Worm (Caenorhabditis elegans) whole organism, midembryonic: ENCODE data around the gene F55F10.3.

Experiments used
- T22C8.4 ChIP-seq: fragments of 200-800 bp; sonication (Bioruptor generic); IDR thresholded peaks from 2 replicates; pipeline ENCODE4 v1.3.6; 2022; ENCODE audit warnings: missing genetic modification characterization, missing compliant biosample characterization
- cog-1 ChIP-seq: sonication (generic microtip); optimal IDR thresholded peaks from 2 replicates; lab custom pipeline; 2016; ENCODE audit warnings: missing genetic modification characterization, missing compliant biosample characterization
- flt-1 ChIP-seq: fragments of 200-800 bp; sonication (Bioruptor generic); IDR thresholded peaks from 2 replicates; pipeline ENCODE4 v1.3.6; 2022; ENCODE audit warnings: missing genetic modification characterization, missing compliant biosample characterization
- klf-2 ChIP-seq: fragments of 200-800 bp; sonication (Bioruptor generic); conservative IDR thresholded peaks from 2 replicates; pipeline ENCODE4 v1.3.6; 2022; ENCODE audit warnings: missing genetic modification reagents, missing genetic modification characterization, missing compliant biosample characterization
- med-1 ChIP-seq: sonication (generic microtip); optimal IDR thresholded peaks from 2 replicates; lab custom pipeline; 2017; ENCODE audit warnings: missing genetic modification characterization, mild to moderate bottlenecking, missing compliant biosample characterization, antibody characterized with exemption, missing genetic modification reagents; ENCODE audit not compliant: insufficient read depth
- ztf-29 ChIP-seq: fragments of 200-800 bp; sonication (Bioruptor generic); IDR thresholded peaks from 2 replicates; pipeline ENCODE4 v1.3.6; 2022; ENCODE audit warnings: missing genetic modification reagents, missing genetic modification characterization, missing compliant biosample characterization

- TF ChIP-seq flt-1 (GFP tag; lab: Robert Waterston, UW), result no peak
- TF ChIP-seq ztf-29 (GFP tag; lab: Robert Waterston, UW), result no peak
- TF ChIP-seq cog-1 (tag; lab: Kevin White, UChicago), result no peak
- TF ChIP-seq T22C8.4 (GFP tag; lab: Robert Waterston, UW), result no peak
- TF ChIP-seq klf-2, result no peak
- no peak for TF ChIP-seq med-1
Measured at ce11 chrIV:4336139-4336851, 23.5 kb upstream of the F55F10.3 start, which contains the start of the genes W03B1.3 and oac-51.
